Fruit fly (Drosophila melanogaster) whole organism, embryonic: ENCODE results near the gene CG44006.

Source experiments
- CG11696 ChIP-seq: fragments of 200-800 bp; sonication (Bioruptor generic); IDR thresholded peaks from 2 replicates; pipeline ENCODE4 v1.3.6; 2022; ENCODE audit warnings: missing biosample characterization, missing genetic modification characterization
- Deaf1 ChIP-seq: fragments of 200-800 bp; optimal IDR thresholded peaks from 3 replicates; lab custom pipeline; 2019; ENCODE audit warnings: missing biosample characterization, mild to moderate bottlenecking, missing genetic modification characterization, moderate library complexity
- Mes4 ChIP-seq: fragments of 200-800 bp; sonication (Bioruptor generic); optimal IDR thresholded peaks from 2 replicates; lab custom pipeline; 2016; ENCODE audit warnings: missing biosample characterization, missing genetic modification characterization
- zf30C ChIP-seq: fragments of 200-800 bp; sonication (Bioruptor generic); optimal IDR thresholded peaks from 3 replicates; lab custom pipeline; 2018; ENCODE audit warnings: missing biosample characterization, mild to moderate bottlenecking, missing genetic modification characterization

DNA sequence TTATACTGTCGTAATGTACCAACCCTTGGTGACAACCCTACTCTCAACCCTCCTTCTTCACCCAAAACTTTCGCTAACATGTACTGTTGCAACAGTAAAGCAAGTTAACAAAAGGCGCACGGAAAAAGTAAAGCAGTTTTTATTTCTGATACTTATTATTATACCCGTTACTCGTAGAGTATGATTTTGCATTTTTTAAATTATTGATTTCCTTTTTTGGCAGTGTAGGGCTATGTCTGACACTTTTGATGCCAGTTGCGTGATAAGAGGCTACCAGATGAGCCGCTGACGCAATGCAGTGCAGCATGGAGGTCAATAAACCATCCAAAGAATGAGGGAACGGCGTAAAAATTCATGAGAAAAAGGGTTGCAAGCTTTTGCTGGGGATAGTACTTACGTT is 5.9 kb upstream of the CG44006 start:
- TF ChIP-seq CG11696 (GFP tag; lab: Robert Waterston, UW), result no peak
- no peak for TF ChIP-seq Deaf1
- TF ChIP-seq Mes4 (GFP tag; lab: Kevin White, UChicago), result no peak
- TF ChIP-seq zf30C, result no peak
